Fruit fly (Drosophila melanogaster) whole organism, embryonic: ENCODE measurements around the gene CG18581.
A peak's percentile ranks its signal among the peaks of the same experiment; 100 is the strongest.

Experiments
- Aef1 ChIP-seq: fragments of 200-800 bp; sonication (Bioruptor generic); IDR thresholded peaks from 3 replicates; pipeline ENCODE4 v1.3.6; 2022; ENCODE audit warnings: missing biosample characterization, missing genetic modification characterization
- Blimp-1 ChIP-seq: fragments of 200-800 bp; sonication (Bioruptor generic); optimal IDR thresholded peaks from 3 replicates; lab custom pipeline; 2018; ENCODE audit warnings: missing biosample characterization, missing genetic modification characterization, mild to moderate bottlenecking, moderate library complexity, missing genetic modification reagents
- BtbVII ChIP-seq: fragments of 200-800 bp; sonication (Bioruptor generic); optimal IDR thresholded peaks from 3 replicates; lab custom pipeline; 2017; ENCODE audit warnings: missing biosample characterization, mild to moderate bottlenecking, missing genetic modification characterization
- C15 ChIP-seq: fragments of 200-800 bp; sonication (Bioruptor generic); IDR thresholded peaks from 3 replicates; pipeline ENCODE4 v1.3.6; 2022; ENCODE audit warnings: missing biosample characterization, missing genetic modification characterization
- CG11695 ChIP-seq: fragments of 200-800 bp; sonication (Bioruptor generic); IDR thresholded peaks from 3 replicates; pipeline ENCODE4 v1.3.6; 2022; ENCODE audit warnings: missing biosample characterization, missing genetic modification characterization
- CG11723 ChIP-seq: fragments of 200-800 bp; sonication (Bioruptor generic); optimal IDR thresholded peaks from 2 replicates; lab custom pipeline; 2017; ENCODE audit warnings: missing biosample characterization, mild to moderate bottlenecking, missing genetic modification characterization
- CG12659 ChIP-seq: fragments of 200-800 bp; sonication (Bioruptor generic); optimal IDR thresholded peaks from 3 replicates; lab custom pipeline; 2017; ENCODE audit warnings: mild to moderate bottlenecking, missing biosample characterization, missing genetic modification reagents, missing genetic modification characterization
- CG17829 ChIP-seq: fragments of 200-800 bp; optimal IDR thresholded peaks from 2 replicates; lab custom pipeline; 2019; ENCODE audit warnings: missing biosample characterization, mild to moderate bottlenecking, missing genetic modification characterization, moderate library complexity
- CG18619 ChIP-seq: fragments of 200-800 bp; sonication (Bioruptor generic); optimal IDR thresholded peaks from 3 replicates; lab custom pipeline; 2017; ENCODE audit warnings: missing biosample characterization, mild to moderate bottlenecking, missing genetic modification characterization
- CG33213 ChIP-seq: fragments of 200-800 bp; sonication (Bioruptor generic); optimal IDR thresholded peaks from 3 replicates; lab custom pipeline; 2016; ENCODE audit warnings: missing biosample characterization, missing genetic modification characterization
- CG34224 ChIP-seq: fragments of 200-800 bp; sonication (Bioruptor generic); IDR thresholded peaks from 3 replicates; pipeline ENCODE4 v1.3.6; 2022; ENCODE audit warnings: missing biosample characterization, missing genetic modification characterization; ENCODE audit not compliant: partially characterized antibody
- CG3838 ChIP-seq: fragments of 200-800 bp; sonication (Bioruptor generic); optimal IDR thresholded peaks from 3 replicates; lab custom pipeline; 2016; ENCODE audit warnings: missing biosample characterization, missing genetic modification characterization
- CG3847 ChIP-seq: fragments of 200-800 bp; sonication (Bioruptor generic); IDR thresholded peaks from 2 replicates; pipeline ENCODE4 v1.3.6; 2022; ENCODE audit warnings: missing biosample characterization, missing genetic modification characterization
- CG4282 ChIP-seq: fragments of 200-800 bp; sonication (Bioruptor generic); optimal IDR thresholded peaks from 2 replicates; lab custom pipeline; 2016; ENCODE audit warnings: missing biosample characterization, missing genetic modification characterization
- CG6254 ChIP-seq: fragments of 200-800 bp; sonication (Bioruptor generic); optimal IDR thresholded peaks from 3 replicates; lab custom pipeline; 2017; ENCODE audit warnings: mild to moderate bottlenecking, missing biosample characterization, missing genetic modification reagents, missing genetic modification characterization
- CG6689 ChIP-seq: fragments of 200-800 bp; sonication (Bioruptor generic); IDR thresholded peaks from 2 replicates; pipeline ENCODE4 v1.3.6; 2022; ENCODE audit warnings: missing biosample characterization, missing genetic modification characterization
- CG6854 ChIP-seq: fragments of 200-800 bp; sonication (Bioruptor generic); optimal IDR thresholded peaks from 3 replicates; lab custom pipeline; 2017; ENCODE audit warnings: missing biosample characterization, mild to moderate bottlenecking, missing genetic modification characterization
- CG8089 ChIP-seq: fragments of 200-800 bp; sonication (Bioruptor generic); optimal IDR thresholded peaks from 3 replicates; lab custom pipeline; 2016; ENCODE audit warnings: missing biosample characterization, missing genetic modification characterization
- CG9215 ChIP-seq: fragments of 200-800 bp; sonication (Bioruptor generic); IDR thresholded peaks from 2 replicates; pipeline ENCODE4 v1.3.6; 2022; ENCODE audit warnings: missing biosample characterization, missing genetic modification characterization
- CkIIα-i1 ChIP-seq: fragments of 200-800 bp; sonication (Bioruptor generic); IDR thresholded peaks from 2 replicates; pipeline ENCODE4 v1.3.6; 2022; ENCODE audit warnings: missing biosample characterization, missing genetic modification characterization
- Gug ChIP-seq: fragments of 200-800 bp; sonication (Bioruptor generic); IDR thresholded peaks from 4 replicates; pipeline ENCODE4 v1.3.6; 2022; ENCODE audit warnings: missing biosample characterization, missing genetic modification characterization
- HHEX ChIP-seq: fragments of 200-800 bp; sonication (Bioruptor generic); optimal IDR thresholded peaks from 3 replicates; lab custom pipeline; 2017; ENCODE audit warnings: missing biosample characterization, mild to moderate bottlenecking, missing genetic modification characterization, missing genetic modification reagents
- HLHmδ ChIP-seq: fragments of 200-800 bp; sonication (Bioruptor generic); optimal IDR thresholded peaks from 2 replicates; lab custom pipeline; 2018; ENCODE audit warnings: missing biosample characterization, mild to moderate bottlenecking, missing genetic modification characterization, moderate library complexity
- Hmx ChIP-seq: fragments of 200-800 bp; sonication (Bioruptor generic); optimal IDR thresholded peaks from 2 replicates; lab custom pipeline; 2016; ENCODE audit warnings: missing biosample characterization, missing genetic modification characterization
- Hr39 ChIP-seq: fragments of >200 bp; optimal IDR thresholded peaks from 2 replicates; lab custom pipeline; 2017
- Hsf ChIP-seq: fragments of 200-800 bp; sonication (Bioruptor generic); optimal IDR thresholded peaks from 3 replicates; lab custom pipeline; 2016; ENCODE audit warnings: missing biosample characterization, missing genetic modification characterization
- Kr ChIP-seq: fragments of 200-800 bp; sonication (Bioruptor generic); optimal IDR thresholded peaks from 2 replicates; lab custom pipeline; 2017; ENCODE audit warnings: missing biosample characterization, mild to moderate bottlenecking, missing genetic modification characterization
- Meics ChIP-seq: fragments of 200-800 bp; sonication (Bioruptor generic); optimal IDR thresholded peaks from 2 replicates; lab custom pipeline; 2017; ENCODE audit warnings: missing biosample characterization, mild to moderate bottlenecking, missing genetic modification characterization
- NC2α ChIP-seq: fragments of 200-800 bp; sonication (Bioruptor generic); optimal IDR thresholded peaks from 2 replicates; lab custom pipeline; 2016; ENCODE audit warnings: missing biosample characterization, missing genetic modification characterization
- Ptx1 ChIP-seq: fragments of 200-800 bp; sonication (Bioruptor generic); IDR thresholded peaks from 2 replicates; pipeline ENCODE4 v1.3.6; 2022; ENCODE audit warnings: missing biosample characterization, missing genetic modification characterization
- Tbp ChIP-seq: fragments of >200 bp; optimal IDR thresholded peaks from 2 replicates; lab custom pipeline; 2018; ENCODE audit warnings: missing biosample characterization, missing genetic modification characterization
- Vsx1 ChIP-seq: fragments of 200-800 bp; sonication (Bioruptor generic); optimal IDR thresholded peaks from 2 replicates; lab custom pipeline; 2017; ENCODE audit warnings: missing biosample characterization, mild to moderate bottlenecking, missing genetic modification characterization, missing genetic modification reagents
- btn ChIP-seq: fragments of 200-800 bp; sonication (Bioruptor generic); optimal IDR thresholded peaks from 2 replicates; lab custom pipeline; 2016; ENCODE audit warnings: missing biosample characterization, missing genetic modification characterization
- fd96Cb ChIP-seq: fragments of 200-800 bp; sonication (Bioruptor generic); optimal IDR thresholded peaks from 2 replicates; lab custom pipeline; 2018; ENCODE audit warnings: missing biosample characterization, mild to moderate bottlenecking, missing genetic modification characterization, moderate library complexity
- gce ChIP-seq: fragments of 200-800 bp; sonication (Bioruptor generic); IDR thresholded peaks from 3 replicates; pipeline ENCODE4 v1.3.6; 2022; ENCODE audit warnings: missing biosample characterization, missing genetic modification characterization
- h ChIP-seq: fragments of >200 bp; optimal IDR thresholded peaks from 2 replicates; lab custom pipeline; 2017
- hkb ChIP-seq, 2 experiments: fragments of 200-800 bp in 1 of 2; fragments of >200 bp in 1 of 2; sonication (Bioruptor generic) in 1 of 2; IDR thresholded peaks in 1 of 2; optimal IDR thresholded peaks in 1 of 2; 2 replicates each; pipeline versions ENCODE4 v1.3.6 to Lab custom; 2017 to 2022; ENCODE audit warnings: missing biosample characterization in 1 of 2, missing genetic modification characterization in 1 of 2
- insv ChIP-seq, 2 experiments: fragments of 200-800 bp; sonication (Bioruptor generic); optimal IDR thresholded peaks; 3 replicates each; lab custom pipeline; 2016 to 2018; ENCODE audit warnings: missing biosample characterization in 2 of 2, missing genetic modification characterization in 2 of 2
- lab ChIP-seq: fragments of 200-800 bp; sonication (Bioruptor generic); optimal IDR thresholded peaks from 3 replicates; lab custom pipeline; 2017; ENCODE audit warnings: missing biosample characterization, missing genetic modification characterization, mild to moderate bottlenecking, moderate library complexity, missing genetic modification reagents
- mirr ChIP-seq: fragments of 200-800 bp; sonication (Bioruptor generic); optimal IDR thresholded peaks from 3 replicates; lab custom pipeline; 2018; ENCODE audit warnings: missing biosample characterization, mild to moderate bottlenecking, missing genetic modification characterization
- nerfin-2 ChIP-seq: fragments of 200-800 bp; sonication (Bioruptor generic); IDR thresholded peaks from 2 replicates; pipeline ENCODE4 v1.3.6; 2022; ENCODE audit warnings: missing biosample characterization, missing genetic modification characterization; ENCODE audit not compliant: partially characterized antibody
- oc ChIP-seq: fragments of 200-800 bp; sonication (Bioruptor generic); optimal IDR thresholded peaks from 2 replicates; lab custom pipeline; 2018; ENCODE audit warnings: missing biosample characterization, mild to moderate bottlenecking, missing genetic modification characterization, moderate library complexity
- pan ChIP-seq, 4 experiments: fragments of >200 bp in 3 of 4; fragments of 200-800 bp in 1 of 4; sonication (Bioruptor generic) in 1 of 4; optimal IDR thresholded peaks in 3 of 4; IDR thresholded peaks in 1 of 4; 2 replicates each; pipeline versions ENCODE4 v1.3.6 to Lab custom; 2017 to 2022; ENCODE audit warnings: missing biosample characterization in 2 of 4, missing genetic modification characterization in 2 of 4, mixed read lengths in 1 of 4
- pnt ChIP-seq: fragments of 200-800 bp; sonication (Bioruptor generic); optimal IDR thresholded peaks from 3 replicates; lab custom pipeline; 2016; ENCODE audit warnings: missing biosample characterization, missing genetic modification characterization
- sob ChIP-seq: fragments of 200-800 bp; sonication (Bioruptor generic); IDR thresholded peaks from 2 replicates; pipeline ENCODE4 v1.3.6; 2022; ENCODE audit warnings: missing biosample characterization, missing genetic modification characterization
- tgo ChIP-seq: fragments of 200-800 bp; sonication (Bioruptor generic); IDR thresholded peaks from 3 replicates; pipeline ENCODE4 v1.3.6; 2022; ENCODE audit warnings: missing biosample characterization, missing genetic modification characterization
- vfl ChIP-seq: fragments of 200-800 bp; sonication (Bioruptor generic); optimal IDR thresholded peaks from 2 replicates; lab custom pipeline; 2016; ENCODE audit warnings: missing biosample characterization, missing genetic modification characterization
- wek ChIP-seq: fragments of 200-800 bp; sonication (Bioruptor generic); optimal IDR thresholded peaks from 3 replicates; lab custom pipeline; 2018; ENCODE audit warnings: missing biosample characterization, mild to moderate bottlenecking, missing genetic modification characterization, moderate library complexity

CG18581 gene

DNA sequence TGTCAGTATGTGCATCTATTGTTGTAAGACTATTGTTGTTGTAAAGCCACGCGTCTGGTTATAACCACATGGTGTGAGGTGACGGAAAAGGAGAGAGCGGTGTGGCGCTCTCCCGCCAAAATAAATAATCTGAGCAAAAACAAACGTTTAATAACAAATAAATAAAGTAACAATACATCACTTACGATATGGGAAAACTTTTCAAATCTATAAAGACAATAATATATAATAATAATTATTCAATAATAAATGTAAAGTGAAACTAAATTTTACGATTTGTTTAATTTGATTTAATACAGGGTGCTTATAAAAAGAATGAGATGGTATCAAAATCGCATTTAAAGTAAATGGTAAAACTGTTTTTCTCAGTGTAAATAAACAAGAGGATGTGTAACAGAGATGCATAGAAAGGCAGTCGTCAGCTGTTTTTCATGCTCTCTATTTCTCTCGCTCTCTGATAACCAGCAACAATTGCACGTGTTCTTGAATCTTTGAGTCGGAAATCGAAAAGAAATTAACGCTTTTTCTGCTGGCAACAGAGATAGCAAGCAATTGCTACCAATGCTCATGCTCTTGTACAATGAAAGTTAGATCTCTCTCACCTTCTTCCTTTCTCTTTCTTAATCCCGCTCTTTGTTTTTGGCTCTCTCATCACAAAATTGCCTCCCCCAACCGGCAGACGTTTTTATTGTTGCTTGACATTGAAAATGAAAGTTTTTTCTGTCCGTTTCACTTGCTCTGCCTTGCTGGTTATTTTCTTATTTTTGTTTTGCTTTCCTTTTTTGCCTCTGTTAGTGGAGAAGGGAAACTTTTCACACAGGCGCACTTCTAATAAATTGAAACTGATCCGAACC is 48.9 kb upstream of the CG18581 start (continued):
- TF ChIP-seq CG34224 (GFP tag; lab: Robert Waterston, UW), result no peak
- peak; percentile 97 for TF ChIP-seq CG17829 (tag; lab: Kevin White, UChicago)
- peak; percentile 92 for TF ChIP-seq Meics (GFP tag; lab: Kevin White, UChicago)
- TF ChIP-seq NC2α (GFP tag; lab: Kevin White, UChicago), result no peak
- peak; percentile 45 for TF ChIP-seq Hsf (GFP tag; lab: Kevin White, UChicago)
- no peak for TF ChIP-seq CkIIα-i1 (GFP tag; lab: Robert Waterston, UW)
- TF ChIP-seq C15 (GFP tag; lab: Robert Waterston, UW), result peak; percentile 27; the same call in 1 of the 3 replicates
- peak; percentile 15; the same call in 1 of the 4 replicates for TF ChIP-seq Gug (GFP tag; lab: Robert Waterston, UW)
- peak; percentile 87 for TF ChIP-seq HHEX (GFP tag; lab: Kevin White, UChicago)
- TF ChIP-seq hkb (optimal IDR thresholded peaks at IDR 0.05; lab: Kevin White, UChicago), result no peak
- TF ChIP-seq hkb (GFP tag; IDR thresholded peaks at IDR 0.05; lab: Robert Waterston, UW), result peak; percentile 93
- TF ChIP-seq wek, result no peak
- TF ChIP-seq vfl (GFP tag; lab: Kevin White, UChicago), result no peak
- TF ChIP-seq CG6854 (GFP tag; lab: Kevin White, UChicago), result peak; percentile 81
- no peak for TF ChIP-seq Kr (GFP tag; lab: Kevin White, UChicago)
- no peak for TF ChIP-seq CG33213 (GFP tag; lab: Kevin White, UChicago)
- no peak; the same call in 1 of the 2 replicates for TF ChIP-seq CG9215 (GFP tag; lab: Robert Waterston, UW)
- no peak for TF ChIP-seq h (lab: Kevin White, UChicago)
- peak; percentile 90 for TF ChIP-seq tgo (GFP tag; lab: Robert Waterston, UW)
- TF ChIP-seq Hr39 (lab: Kevin White, UChicago), result no peak
- TF ChIP-seq lab (GFP tag; lab: Kevin White, UChicago), result peak; percentile 90
- TF ChIP-seq Vsx1 (GFP tag; lab: Kevin White, UChicago), result peak; percentile 86
- TF ChIP-seq BtbVII (GFP tag; lab: Kevin White, UChicago), result peak; percentile 86
- TF ChIP-seq btn (GFP tag; lab: Kevin White, UChicago), result no peak
- no peak for TF ChIP-seq pan (optimal IDR thresholded peaks at IDR 0.05; lab: Kevin White, UChicago)
- TF ChIP-seq pan (GFP tag; optimal IDR thresholded peaks at IDR 0.05 in 1 of 2, IDR thresholded peaks at IDR 0.05 in 1 of 2), result peak in 1 of 2 experiments; percentile 91
- TF ChIP-seq mirr (GFP tag; lab: Kevin White, UChicago), result peak; percentile 39
- no peak for TF ChIP-seq CG4282 (GFP tag; lab: Kevin White, UChicago)
- TF ChIP-seq fd96Cb, result peak; percentile 94
- TF ChIP-seq CG3847 (GFP tag; lab: Robert Waterston, UW), result no peak
- no peak for TF ChIP-seq Hmx (GFP tag; lab: Kevin White, UChicago)
- peak; percentile 61 for TF ChIP-seq CG18619
- TF ChIP-seq CG11723 (GFP tag; lab: Kevin White, UChicago), result peak; percentile 63
- TF ChIP-seq pnt, result peak; percentile 38
- TF ChIP-seq Ptx1 (GFP tag; lab: Robert Waterston, UW), result peak; percentile 92
- peak; percentile 90 for TF ChIP-seq CG6689
- TF ChIP-seq nerfin-2, result no peak
- TF ChIP-seq CG8089 (GFP tag; lab: Kevin White, UChicago), result no peak
- TF ChIP-seq sob, result peak; percentile 47; the same call in 1 of the 2 replicates
- peak; percentile 76 for TF ChIP-seq CG12659 (GFP tag; lab: Kevin White, UChicago)
- peak; percentile 88 for TF ChIP-seq CG6254
- no peak; the same call in 1 of the 3 replicates for TF ChIP-seq Aef1 (GFP tag; lab: Robert Waterston, UW)
- peak; percentile 93 for TF ChIP-seq Blimp-1 (GFP tag; lab: Kevin White, UChicago)
- no peak for TF ChIP-seq Tbp (GFP tag; lab: Kevin White, UChicago)
- TF ChIP-seq oc, result peak; percentile 72
- TF ChIP-seq CG11695 (GFP tag; lab: Robert Waterston, UW), result peak; percentile 93
- TF ChIP-seq CG3838 (GFP tag; lab: Kevin White, UChicago), result no peak
- TF ChIP-seq insv (GFP tag; optimal IDR thresholded peaks at IDR 0.05; lab: Kevin White, UChicago), result no peak
- TF ChIP-seq gce, result peak; percentile 91; the same call in 2 of the 3 replicates
- no peak for TF ChIP-seq HLHmδ (GFP tag; lab: Kevin White, UChicago)
